Worm (Caenorhabditis elegans) whole organism, late embryonic: ENCODE measurements around the gene npp-21.

Experiments used
- C08G9.2 ChIP-seq: sonication (generic microtip); optimal IDR thresholded peaks from 2 replicates; lab custom pipeline; 2016; ENCODE audit warnings: mild to moderate bottlenecking, missing genetic modification characterization, moderate library complexity, missing compliant biosample characterization
- dve-1 ChIP-seq: sonication (generic microtip); optimal IDR thresholded peaks from 2 replicates; lab custom pipeline; 2017; ENCODE audit warnings: antibody characterized with exemption, mild to moderate bottlenecking, missing genetic modification characterization, missing compliant biosample characterization
- hlh-6 ChIP-seq: sonication (generic microtip); optimal IDR thresholded peaks from 2 replicates; lab custom pipeline; 2016; ENCODE audit warnings: missing genotype, missing genetic modification characterization, missing compliant biosample characterization
- lin-11 ChIP-seq: fragments of 200-800 bp; sonication (Bioruptor generic); optimal IDR thresholded peaks from 2 replicates; lab custom pipeline; 2018; ENCODE audit warnings: mild to moderate bottlenecking, missing genetic modification characterization, missing compliant biosample characterization
- nhr-11 ChIP-seq: fragments of 150-350 bp; optimal IDR thresholded peaks from 2 replicates; lab custom pipeline; 2014; ENCODE audit warnings: missing biosample characterization, missing genetic modification characterization
- nhr-232 ChIP-seq: sonication (generic microtip); optimal IDR thresholded peaks from 2 replicates; lab custom pipeline; 2016; ENCODE audit warnings: missing genetic modification characterization, missing compliant biosample characterization
- odd-2 ChIP-seq: sonication (generic microtip); optimal IDR thresholded peaks from 2 replicates; lab custom pipeline; 2017; ENCODE audit warnings: antibody characterized with exemption, mild to moderate bottlenecking, missing genetic modification characterization, missing compliant biosample characterization
- pag-3 ChIP-seq: sonication (generic microtip); optimal IDR thresholded peaks from 2 replicates; lab custom pipeline; 2016; ENCODE audit warnings: missing compliant biosample characterization, missing genetic modification characterization, borderline replicate concordance
- pha-4 ChIP-seq: fragments of 150-350 bp; optimal IDR thresholded peaks from 2 replicates; lab custom pipeline; 2018; ENCODE audit warnings: missing biosample characterization, missing genetic modification reagents, missing genetic modification characterization

ce11 chrII:7575614-7576013 lies 23.8 kb upstream of the npp-21 start, which contains the start of gene F35D2.1:
- TF ChIP-seq nhr-11, result no peak
- TF ChIP-seq pag-3, result no peak
- TF ChIP-seq lin-11, result no peak
- TF ChIP-seq nhr-232 (tag; lab: Kevin White, UChicago), result no peak
- TF ChIP-seq odd-2 (tag; lab: Kevin White, UChicago), result no peak
- TF ChIP-seq pha-4 (tag; lab: Kevin White, UChicago), result no peak
- TF ChIP-seq hlh-6, result no peak
- TF ChIP-seq dve-1, result no peak
- no peak for TF ChIP-seq C08G9.2 (tag; lab: Kevin White, UChicago)
